Worm (Caenorhabditis elegans) whole organism, L1 larva: ENCODE data around the gene F46B6.10.

ENCODE experiments used
- C04F5.9 ChIP-seq: sonication (generic microtip); optimal IDR thresholded peaks from 2 replicates; lab custom pipeline; 2016; ENCODE audit warnings: missing genetic modification characterization, missing compliant biosample characterization
- Y116A8C.19 ChIP-seq: sonication (generic microtip); optimal IDR thresholded peaks from 2 replicates; lab custom pipeline; 2016; ENCODE audit warnings: missing compliant biosample characterization, missing genetic modification characterization, borderline replicate concordance
- ceh-82 ChIP-seq, 3 experiments: fragments of 150-350 bp in 1 of 3; sonication (generic microtip) in 2 of 3; optimal IDR thresholded peaks; 2 replicates each; lab custom pipeline; 2014 to 2017; ENCODE audit warnings: missing biosample characterization in 3 of 3, missing genetic modification characterization in 3 of 3
- ces-1 ChIP-seq: fragments of 150-350 bp; optimal IDR thresholded peaks from 2 replicates; lab custom pipeline; 2014; ENCODE audit warnings: missing biosample characterization, missing genetic modification reagents, missing genetic modification characterization
- fkh-10 ChIP-seq: sonication (generic microtip); optimal IDR thresholded peaks from 2 replicates; lab custom pipeline; 2017; ENCODE audit warnings: missing biosample characterization, missing genetic modification reagents, missing genetic modification characterization
- jun-1 ChIP-seq: fragments of 150-350 bp; optimal IDR thresholded peaks from 2 replicates; lab custom pipeline; 2014; ENCODE audit warnings: missing biosample characterization, missing genetic modification reagents, missing genetic modification characterization
- lin-39 ChIP-seq: fragments of 150-350 bp; optimal IDR thresholded peaks from 2 replicates; lab custom pipeline; 2014; ENCODE audit warnings: missing biosample characterization, missing genetic modification reagents, missing genetic modification characterization
- nhr-237 ChIP-seq: fragments of 150-350 bp; optimal IDR thresholded peaks from 2 replicates; lab custom pipeline; 2014; ENCODE audit warnings: missing biosample characterization, missing genetic modification characterization
- nhr-76 ChIP-seq: sonication (generic microtip); optimal IDR thresholded peaks from 2 replicates; lab custom pipeline; 2017; ENCODE audit warnings: missing biosample characterization, missing genetic modification characterization
- skn-1 ChIP-seq: fragments of 150-350 bp; optimal IDR thresholded peaks from 2 replicates; lab custom pipeline; 2014; ENCODE audit warnings: missing biosample characterization, missing genetic modification characterization
- ztf-11 ChIP-seq, 2 experiments: sonication (generic microtip); optimal IDR thresholded peaks; 2 replicates each; lab custom pipeline; 2016 to 2017; ENCODE audit warnings: missing genetic modification characterization in 2 of 2, missing biosample characterization in 1 of 2, missing compliant biosample characterization in 1 of 2

- TF ChIP-seq lin-39 (tag; lab: Kevin White, UChicago): no peak
- TF ChIP-seq skn-1 (tag; lab: Kevin White, UChicago): no peak
- no peak for TF ChIP-seq jun-1 (tag; lab: Kevin White, UChicago)
- TF ChIP-seq nhr-76 (tag; lab: Kevin White, UChicago): no peak
- no peak for TF ChIP-seq ces-1 (GFP tag; lab: Kevin White, UChicago)
- no peak for TF ChIP-seq ztf-11 (tag; optimal IDR thresholded peaks at IDR 0.05; lab: Kevin White, UChicago)
- no peak for TF ChIP-seq ceh-82 (tag; optimal IDR thresholded peaks at IDR 0.05; lab: Kevin White, UChicago)
- no peak for TF ChIP-seq Y116A8C.19
- no peak for TF ChIP-seq fkh-10 (GFP tag; lab: Kevin White, UChicago)
- TF ChIP-seq C04F5.9: no peak
- no peak for TF ChIP-seq nhr-237 (tag; lab: Kevin White, UChicago)
Measured at ce11 chrV:9794997-9795396, 6.9 kb downstream of the F46B6.10 start.
